Worm (Caenorhabditis elegans): Measurements from ENCODE around the gene B0457.4.
A peak's percentile ranks its signal among the peaks of the same experiment; 100 is the strongest.

ce11 chrII:8890530-8890929 is 21.3 kb downstream of the B0457.4 start:
- no peak for TF ChIP-seq lsy-2 (tag; optimal IDR thresholded peaks at IDR 0.05)
- TF ChIP-seq unc-62 (GFP tag; optimal IDR thresholded peaks at IDR 0.05), result no peak
- TF ChIP-seq ztf-11 (tag; optimal IDR thresholded peaks at IDR 0.05), result no peak
- peak in 1 of 6 experiments; percentile 30 for TF ChIP-seq elt-3 (tag; optimal IDR thresholded peaks at IDR 0.05)
- TF ChIP-seq aly-2 (tag; optimal IDR thresholded peaks at IDR 0.05), result no peak
- TF ChIP-seq jun-1 (tag; optimal IDR thresholded peaks at IDR 0.05), result no peak
- TF ChIP-seq blmp-1 (tag; optimal IDR thresholded peaks at IDR 0.05), result peak; percentile 47
- TF ChIP-seq aha-1 (tag; optimal IDR thresholded peaks at IDR 0.05), result no peak
- no peak for TF ChIP-seq lir-3 (tag; optimal IDR thresholded peaks at IDR 0.05; ENCODE audit: poor library complexity)

Measured in whole organism, L1 larva.